Fruit fly (Drosophila melanogaster) whole organism, embryonic: Measurements from ENCODE around the gene Rsph1.
A peak's percentile ranks its signal among the peaks of the same experiment; 100 is the strongest.

Source experiments
- Abd-B ChIP-seq: fragments of 200-800 bp; sonication (Bioruptor generic); optimal IDR thresholded peaks from 2 replicates; lab custom pipeline; 2018; ENCODE audit warnings: missing biosample characterization, mild to moderate bottlenecking, missing genetic modification characterization, moderate library complexity
- BtbVII ChIP-seq: fragments of 200-800 bp; sonication (Bioruptor generic); optimal IDR thresholded peaks from 3 replicates; lab custom pipeline; 2017; ENCODE audit warnings: missing biosample characterization, mild to moderate bottlenecking, missing genetic modification characterization
- CG10366 ChIP-seq: fragments of 200-800 bp; sonication (Bioruptor generic); IDR thresholded peaks from 2 replicates; pipeline ENCODE4 v1.3.6; 2022; ENCODE audit warnings: missing biosample characterization, missing genetic modification characterization
- CG11247 ChIP-seq: fragments of 200-800 bp; sonication (Bioruptor generic); IDR thresholded peaks from 2 replicates; pipeline ENCODE4 v1.3.6; 2022; ENCODE audit warnings: missing biosample characterization, missing genetic modification characterization
- CG11398 ChIP-seq: fragments of 200-800 bp; sonication (Bioruptor generic); optimal IDR thresholded peaks from 2 replicates; lab custom pipeline; 2016; ENCODE audit warnings: missing biosample characterization, missing genetic modification characterization
- CG11456 ChIP-seq: fragments of 200-800 bp; sonication (Bioruptor generic); IDR thresholded peaks from 3 replicates; pipeline ENCODE4 v1.3.6; 2022; ENCODE audit warnings: missing biosample characterization, missing genetic modification characterization
- CG12236 ChIP-seq: fragments of 200-800 bp; sonication (Bioruptor generic); optimal IDR thresholded peaks from 2 replicates; lab custom pipeline; 2016; ENCODE audit warnings: missing biosample characterization, missing genetic modification characterization
- CG13424 ChIP-seq: fragments of 200-800 bp; sonication (Bioruptor generic); optimal IDR thresholded peaks from 2 replicates; lab custom pipeline; 2019; ENCODE audit warnings: missing biosample characterization, mild to moderate bottlenecking, missing genetic modification characterization, moderate library complexity
- CG14441 ChIP-seq: fragments of 200-800 bp; sonication (Bioruptor generic); IDR thresholded peaks from 2 replicates; pipeline ENCODE4 v1.3.6; 2022; ENCODE audit warnings: missing biosample characterization, missing genetic modification characterization
- CG15479 ChIP-seq: fragments of 200-800 bp; sonication (Bioruptor generic); optimal IDR thresholded peaks from 3 replicates; lab custom pipeline; 2019; ENCODE audit warnings: missing biosample characterization, mild to moderate bottlenecking, missing genetic modification characterization, moderate library complexity
- CG16815 ChIP-seq: fragments of 200-800 bp; sonication (Bioruptor generic); optimal IDR thresholded peaks from 3 replicates; lab custom pipeline; 2017; ENCODE audit warnings: missing biosample characterization, mild to moderate bottlenecking, missing genetic modification characterization
- CG16863 ChIP-seq: fragments of 200-800 bp; sonication (Bioruptor generic); optimal IDR thresholded peaks from 3 replicates; lab custom pipeline; 2016; ENCODE audit warnings: missing biosample characterization, missing genetic modification characterization
- CG17359 ChIP-seq: fragments of 200-800 bp; sonication (Bioruptor generic); optimal IDR thresholded peaks from 3 replicates; lab custom pipeline; 2018; ENCODE audit warnings: missing biosample characterization, mild to moderate bottlenecking, missing genetic modification characterization, moderate library complexity
- CG2889 ChIP-seq: fragments of 200-800 bp; sonication (Bioruptor generic); IDR thresholded peaks from 3 replicates; pipeline ENCODE4 v1.3.6; 2022; ENCODE audit warnings: missing biosample characterization, missing genetic modification characterization
- CG31365 ChIP-seq: fragments of 200-800 bp; sonication (Bioruptor generic); optimal IDR thresholded peaks from 2 replicates; lab custom pipeline; 2018; ENCODE audit warnings: missing biosample characterization, mild to moderate bottlenecking, missing genetic modification characterization
- CG6272 ChIP-seq: fragments of 200-800 bp; sonication (Bioruptor generic); IDR thresholded peaks from 2 replicates; pipeline ENCODE4 v1.3.6; 2022; ENCODE audit warnings: missing biosample characterization, missing genetic modification characterization
- CG6683 ChIP-seq: fragments of 200-800 bp; sonication (Bioruptor generic); optimal IDR thresholded peaks from 2 replicates; lab custom pipeline; 2017; ENCODE audit warnings: missing biosample characterization, mild to moderate bottlenecking, missing genetic modification characterization, missing genetic modification reagents
- CG6791 ChIP-seq: fragments of 200-800 bp; sonication (Bioruptor generic); IDR thresholded peaks from 3 replicates; pipeline ENCODE4 v1.3.6; 2022; ENCODE audit warnings: missing biosample characterization, missing genetic modification characterization; ENCODE audit not compliant: partially characterized antibody
- CG7372 ChIP-seq: fragments of 200-800 bp; sonication (Bioruptor generic); IDR thresholded peaks from 2 replicates; pipeline ENCODE4 v1.3.6; 2022; ENCODE audit warnings: missing biosample characterization, missing genetic modification characterization
- CG8478 ChIP-seq: fragments of >200 bp; optimal IDR thresholded peaks from 2 replicates; lab custom pipeline; 2018
- CkIIα-i1 ChIP-seq: fragments of 200-800 bp; sonication (Bioruptor generic); IDR thresholded peaks from 2 replicates; pipeline ENCODE4 v1.3.6; 2022; ENCODE audit warnings: missing biosample characterization, missing genetic modification characterization
- D ChIP-seq, 2 experiments: fragments of 200-800 bp in 1 of 2; fragments of >200 bp in 1 of 2; sonication (Bioruptor generic) in 1 of 2; optimal IDR thresholded peaks; 2 replicates in 1 of 2; 3 replicates in 1 of 2; lab custom pipeline; 2017; ENCODE audit warnings: mild to moderate bottlenecking in 1 of 2, missing biosample characterization in 1 of 2, missing genetic modification characterization in 1 of 2, missing genetic modification reagents in 1 of 2
- Dref ChIP-seq: fragments of 200-800 bp; sonication (Bioruptor generic); IDR thresholded peaks from 2 replicates; pipeline ENCODE4 v1.3.6; 2022; ENCODE audit warnings: missing biosample characterization, missing genetic modification characterization
- Fer3 ChIP-seq: fragments of 200-800 bp; sonication (Bioruptor generic); optimal IDR thresholded peaks from 2 replicates; lab custom pipeline; 2018; ENCODE audit warnings: missing biosample characterization, mild to moderate bottlenecking, missing genetic modification characterization, moderate library complexity
- GATAe ChIP-seq: fragments of 200-800 bp; sonication (Bioruptor generic); conservative IDR thresholded peaks from 2 replicates; pipeline ENCODE4 v1.3.6; 2022; ENCODE audit warnings: missing biosample characterization, missing genetic modification characterization
- Hand ChIP-seq: fragments of 200-800 bp; sonication (Bioruptor generic); optimal IDR thresholded peaks from 2 replicates; lab custom pipeline; 2017; ENCODE audit warnings: mild to moderate bottlenecking, missing biosample characterization, missing genetic modification reagents, missing genetic modification characterization
- HmgZ ChIP-seq: fragments of 200-800 bp; sonication (Bioruptor generic); optimal IDR thresholded peaks from 2 replicates; lab custom pipeline; 2018; ENCODE audit warnings: missing biosample characterization, mild to moderate bottlenecking, missing genetic modification characterization
- MBD-R2 ChIP-seq: fragments of 200-800 bp; sonication (Bioruptor generic); IDR thresholded peaks from 2 replicates; pipeline ENCODE4 v1.3.6; 2022; ENCODE audit warnings: missing biosample characterization, missing genetic modification characterization
- Mes4 ChIP-seq: fragments of 200-800 bp; sonication (Bioruptor generic); optimal IDR thresholded peaks from 2 replicates; lab custom pipeline; 2016; ENCODE audit warnings: missing biosample characterization, missing genetic modification characterization
- ase ChIP-seq: fragments of 200-800 bp; sonication (Bioruptor generic); IDR thresholded peaks from 3 replicates; pipeline ENCODE4 v1.3.6; 2022; ENCODE audit warnings: missing biosample characterization, missing genetic modification characterization
- bab2 ChIP-seq: fragments of 200-800 bp; sonication (Bioruptor generic); optimal IDR thresholded peaks from 2 replicates; lab custom pipeline; 2016; ENCODE audit warnings: missing biosample characterization, missing genetic modification characterization
- chn ChIP-seq: fragments of 200-800 bp; sonication (Bioruptor generic); optimal IDR thresholded peaks from 2 replicates; lab custom pipeline; 2016; ENCODE audit warnings: missing biosample characterization, missing genetic modification characterization
- crol ChIP-seq: fragments of 200-800 bp; sonication (Bioruptor generic); IDR thresholded peaks from 2 replicates; pipeline ENCODE4 v1.3.6; 2022; ENCODE audit warnings: missing biosample characterization, missing genetic modification characterization
- cwo ChIP-seq: fragments of 200-800 bp; sonication (Bioruptor generic); optimal IDR thresholded peaks from 3 replicates; lab custom pipeline; 2017; ENCODE audit warnings: missing biosample characterization, missing genetic modification characterization, mild to moderate bottlenecking, moderate library complexity, missing genetic modification reagents
- dan ChIP-seq: fragments of 200-800 bp; sonication (Bioruptor generic); IDR thresholded peaks from 2 replicates; pipeline ENCODE4 v1.3.6; 2022; ENCODE audit warnings: missing biosample characterization, missing genetic modification characterization
- dati ChIP-seq: fragments of 200-800 bp; sonication (Bioruptor generic); IDR thresholded peaks from 2 replicates; pipeline ENCODE4 v1.3.6; 2022; ENCODE audit warnings: missing biosample characterization, missing genetic modification characterization
- dmrt99B ChIP-seq: fragments of 200-800 bp; sonication (Bioruptor generic); optimal IDR thresholded peaks from 2 replicates; lab custom pipeline; 2018; ENCODE audit warnings: missing biosample characterization, mild to moderate bottlenecking, missing genetic modification characterization, moderate library complexity
- emc ChIP-seq: fragments of 200-800 bp; sonication (Bioruptor generic); optimal IDR thresholded peaks from 2 replicates; lab custom pipeline; 2016; ENCODE audit warnings: missing biosample characterization, missing genetic modification characterization
- hb ChIP-seq: fragments of 200-800 bp; sonication (Bioruptor generic); IDR thresholded peaks from 3 replicates; pipeline ENCODE4 v1.3.6; 2022; ENCODE audit warnings: missing biosample characterization, missing genetic modification characterization; ENCODE audit not compliant: partially characterized antibody
- hbn ChIP-seq: fragments of 200-800 bp; sonication (Bioruptor generic); IDR thresholded peaks from 2 replicates; pipeline ENCODE4 v1.3.6; 2022; ENCODE audit warnings: missing biosample characterization, missing genetic modification characterization; ENCODE audit not compliant: partially characterized antibody
- jing ChIP-seq: fragments of 200-800 bp; sonication (Bioruptor generic); optimal IDR thresholded peaks from 2 replicates; lab custom pipeline; 2018; ENCODE audit warnings: missing biosample characterization, mild to moderate bottlenecking, missing genetic modification characterization
- pb ChIP-seq: fragments of 200-800 bp; sonication (Bioruptor generic); optimal IDR thresholded peaks from 3 replicates; lab custom pipeline; 2016; ENCODE audit warnings: missing biosample characterization, missing genetic modification characterization
- repo ChIP-seq: fragments of 200-800 bp; sonication (Bioruptor generic); optimal IDR thresholded peaks from 2 replicates; lab custom pipeline; 2016; ENCODE audit warnings: missing biosample characterization, missing genetic modification characterization
- rib ChIP-seq: fragments of 200-800 bp; sonication (Bioruptor generic); IDR thresholded peaks from 2 replicates; pipeline ENCODE4 v1.3.6; 2022; ENCODE audit warnings: missing biosample characterization, missing genetic modification characterization
- sc ChIP-seq, 3 experiments: fragments of >200 bp in 2 of 3; fragments of 200-800 bp in 1 of 3; sonication (Bioruptor generic) in 1 of 3; optimal IDR thresholded peaks; 2 replicates in 2 of 3; 3 replicates in 1 of 3; lab custom pipeline; 2017; ENCODE audit warnings: mild to moderate bottlenecking in 1 of 3, missing biosample characterization in 1 of 3, missing genetic modification characterization in 1 of 3, missing genetic modification reagents in 1 of 3
- sd ChIP-seq: fragments of 200-800 bp; sonication (Bioruptor generic); optimal IDR thresholded peaks from 3 replicates; lab custom pipeline; 2018; ENCODE audit warnings: missing biosample characterization, mild to moderate bottlenecking, missing genetic modification characterization, moderate library complexity
- sens ChIP-seq: fragments of 200-800 bp; sonication (Bioruptor generic); peaks from one replicate; lab custom pipeline; 2016; ENCODE audit warnings: missing biosample characterization, missing genetic modification characterization
- sim ChIP-seq: fragments of 200-800 bp; sonication (Bioruptor generic); IDR thresholded peaks from 2 replicates; pipeline ENCODE4 v1.3.6; 2022; ENCODE audit warnings: missing biosample characterization, missing genetic modification characterization
- twi ChIP-seq: fragments of 200-800 bp; optimal IDR thresholded peaks from 2 replicates; lab custom pipeline; 2019; ENCODE audit warnings: missing biosample characterization, mild to moderate bottlenecking, missing genetic modification characterization, moderate library complexity

Rsph1 gene

dm6 chr2L:13145035-13145683, 38.1 kb upstream of the Rsph1 start (continued):
- no peak for TF ChIP-seq crol (GFP tag; lab: Robert Waterston, UW)
- TF ChIP-seq CG13424 (tag; lab: Kevin White, UChicago), result peak; percentile 73
- peak; percentile 76 for TF ChIP-seq Abd-B (GFP tag; lab: Kevin White, UChicago)
- no peak for TF ChIP-seq D (optimal IDR thresholded peaks at IDR 0.05; lab: Kevin White, UChicago)
- no peak for TF ChIP-seq D (GFP tag; optimal IDR thresholded peaks at IDR 0.05; lab: Kevin White, UChicago)
- TF ChIP-seq CG6791 (GFP tag; lab: Robert Waterston, UW), result no peak
- peak; percentile 45 for TF ChIP-seq chn (GFP tag; lab: Kevin White, UChicago)
- TF ChIP-seq dmrt99B (tag; lab: Kevin White, UChicago), result peak; percentile 81
- TF ChIP-seq HmgZ (tag; lab: Kevin White, UChicago), result peak; percentile 54
- no peak for TF ChIP-seq CkIIα-i1 (GFP tag; lab: Robert Waterston, UW)
- no peak for TF ChIP-seq hb (GFP tag; lab: Robert Waterston, UW)
- TF ChIP-seq CG8478, result no peak
- TF ChIP-seq ase (GFP tag; lab: Robert Waterston, UW), result 0 out of 3 replicates have a peak, but pooled peaks have one; percentile 36
- peak; percentile 64; the same call in 1 of the 2 replicates for TF ChIP-seq CG6272
- peak; percentile 49 for TF ChIP-seq Hand (GFP tag; lab: Kevin White, UChicago)
- TF ChIP-seq CG7372 (GFP tag; lab: Robert Waterston, UW), result peak; percentile 74
- peak; percentile 55 for TF ChIP-seq CG6683 (GFP tag; lab: Kevin White, UChicago)
- peak; percentile 63 for TF ChIP-seq sd (tag; lab: Kevin White, UChicago)
- TF ChIP-seq Fer3 (tag; lab: Kevin White, UChicago), result peak; percentile 87
- 0 out of 3 replicates have a peak, but pooled peaks have one; percentile 37 for TF ChIP-seq CG2889 (GFP tag; lab: Robert Waterston, UW)
- TF ChIP-seq Dref (GFP tag; lab: Robert Waterston, UW), result no peak
- peak; percentile 89 for TF ChIP-seq cwo (GFP tag; lab: Kevin White, UChicago)
- TF ChIP-seq CG11398 (GFP tag; lab: Kevin White, UChicago), result peak; percentile 18
- no peak for TF ChIP-seq dati (GFP tag; lab: Robert Waterston, UW)
- peak; percentile 81 for TF ChIP-seq sens
- peak; percentile 62 for TF ChIP-seq pb (GFP tag; lab: Kevin White, UChicago)
- TF ChIP-seq emc, result peak; percentile 31
- no peak for TF ChIP-seq CG12236 (GFP tag; lab: Kevin White, UChicago)
- TF ChIP-seq BtbVII (GFP tag; lab: Kevin White, UChicago), result peak; percentile 75
- TF ChIP-seq rib (GFP tag; lab: Robert Waterston, UW), result peak; percentile 73; the same call in 1 of the 2 replicates
- TF ChIP-seq MBD-R2 (GFP tag; lab: Robert Waterston, UW), result peak; percentile 51; the same call in 1 of the 2 replicates
- TF ChIP-seq CG11456 (GFP tag; lab: Robert Waterston, UW), result peak; percentile 81
- TF ChIP-seq Mes4 (GFP tag; lab: Kevin White, UChicago), result peak; percentile 47
- no peak for TF ChIP-seq sc (optimal IDR thresholded peaks at IDR 0.05; lab: Kevin White, UChicago)
- no peak for TF ChIP-seq sc (GFP tag; optimal IDR thresholded peaks at IDR 0.05; lab: Kevin White, UChicago)
- TF ChIP-seq sim (GFP tag; lab: Robert Waterston, UW), result no peak
- TF ChIP-seq dan (GFP tag; lab: Robert Waterston, UW), result no peak
- TF ChIP-seq CG10366 (GFP tag; lab: Robert Waterston, UW), result peak; percentile 69
- TF ChIP-seq CG16815 (GFP tag; lab: Kevin White, UChicago), result peak; percentile 29
- TF ChIP-seq jing (GFP tag; lab: Kevin White, UChicago), result no peak
- peak; percentile 52 for TF ChIP-seq GATAe (GFP tag; lab: Robert Waterston, UW)
- TF ChIP-seq CG31365, result no peak
- peak; percentile 83 for TF ChIP-seq CG14441 (GFP tag; lab: Robert Waterston, UW)
- TF ChIP-seq CG15479, result no peak
- peak; percentile 73 for TF ChIP-seq bab2 (GFP tag; lab: Kevin White, UChicago)
- peak; percentile 46 for TF ChIP-seq repo (GFP tag; lab: Kevin White, UChicago)
- peak; percentile 79 for TF ChIP-seq CG11247 (GFP tag; lab: Robert Waterston, UW)
- TF ChIP-seq CG16863 (GFP tag; lab: Kevin White, UChicago), result peak; percentile 38
- no peak for TF ChIP-seq hbn (GFP tag; lab: Robert Waterston, UW)
- no peak for TF ChIP-seq twi (tag; lab: Kevin White, UChicago)
- TF ChIP-seq CG17359 (tag; lab: Kevin White, UChicago), result peak; percentile 78
